Worm (Caenorhabditis elegans): Measurements from ENCODE around the gene sdz-21.

DNA sequence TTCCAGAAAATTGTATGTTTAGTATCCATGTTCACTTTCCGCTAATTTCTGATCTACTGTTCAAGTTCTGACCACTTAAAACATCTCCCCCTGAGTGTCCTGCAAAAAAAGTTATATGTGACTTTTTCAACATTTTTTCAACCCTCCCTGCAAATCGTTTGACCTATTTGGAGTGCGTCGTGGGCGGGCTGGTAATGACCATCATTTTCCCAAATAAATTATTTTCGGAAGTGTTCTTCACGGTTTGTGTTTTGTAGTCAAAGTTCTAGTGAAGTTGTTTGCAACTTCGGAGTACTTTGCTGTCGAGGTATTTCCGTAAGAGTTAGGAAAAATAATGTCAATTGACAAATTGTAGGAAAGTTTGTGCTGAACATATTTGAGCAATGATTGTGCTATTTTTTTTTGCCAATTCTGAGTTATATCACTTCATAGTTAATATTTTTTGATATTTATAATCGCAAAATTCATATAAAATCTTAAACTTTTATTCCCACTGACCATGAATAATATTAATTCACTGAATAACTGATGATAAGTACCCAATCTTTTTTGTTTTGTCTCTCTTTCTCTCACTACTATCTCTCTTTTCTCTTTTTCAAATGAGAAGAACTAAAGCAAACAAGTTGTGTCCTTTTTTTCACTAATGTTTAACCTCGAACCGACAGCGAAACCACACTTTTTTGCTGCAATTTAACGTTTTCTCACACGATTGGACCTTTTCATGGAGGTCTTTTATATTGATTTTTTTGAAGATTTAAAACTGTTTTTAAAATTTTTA is 34.4 kb downstream of the sdz-21 start:
- no peak for TF ChIP-seq lsy-2 (tag; optimal IDR thresholded peaks at IDR 0.05)
- TF ChIP-seq nhr-76 (tag; optimal IDR thresholded peaks at IDR 0.05) = no peak
- TF ChIP-seq drap-1 (GFP tag; optimal IDR thresholded peaks at IDR 0.05) = no peak
- no peak for TF ChIP-seq hlh-1 (tag; optimal IDR thresholded peaks at IDR 0.05)
- TF ChIP-seq unc-39 (tag; optimal IDR thresholded peaks at IDR 0.05) = no peak
- TF ChIP-seq snpc-4 (tag; optimal IDR thresholded peaks at IDR 0.05) = no peak

Data from whole organism, mixed stage, embryonic.